Worm (Caenorhabditis elegans) whole organism, early embryonic: ENCODE data around the gene kin-24.

ENCODE experiments used
- aly-1 ChIP-seq: sonication (generic microtip); optimal IDR thresholded peaks from 2 replicates; lab custom pipeline; 2016; ENCODE audit warnings: missing genetic modification characterization, missing compliant biosample characterization
- ama-1 ChIP-seq: fragments of 150-350 bp; optimal IDR thresholded peaks from 2 replicates; lab custom pipeline; 2014
- flt-1 ChIP-seq: fragments of 200-800 bp; sonication (Bioruptor generic); IDR thresholded peaks from 2 replicates; pipeline ENCODE4 v1.3.6; 2022; ENCODE audit warnings: missing genetic modification characterization, missing compliant biosample characterization
- hnd-1 ChIP-seq: sonication (generic microtip); optimal IDR thresholded peaks from 2 replicates; lab custom pipeline; 2016; ENCODE audit warnings: missing genetic modification characterization, missing compliant biosample characterization

DNA sequence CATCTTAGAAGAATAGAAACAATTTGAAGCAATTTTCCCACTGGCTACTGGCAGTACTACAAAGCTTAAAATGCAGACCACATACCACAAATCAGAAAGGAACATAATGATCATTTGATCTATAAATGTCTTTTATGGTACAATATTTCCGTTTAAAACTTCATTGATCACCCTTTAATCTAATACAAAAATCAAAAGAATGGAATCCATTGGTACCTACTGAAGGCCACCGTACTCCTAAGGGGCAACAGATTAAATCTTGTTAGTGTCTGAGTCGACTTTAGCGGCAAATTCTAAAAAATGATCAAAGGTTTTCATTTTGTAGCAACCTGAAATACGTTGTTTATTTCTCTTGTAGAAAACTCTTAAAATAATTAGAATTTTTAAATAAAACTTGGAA, 31.3 kb upstream of the kin-24 start:
- TF ChIP-seq flt-1 (GFP tag; lab: Robert Waterston, UW) (no peak), aly-1 (tag; lab: Kevin White, UChicago) (no peak), ama-1 (lab: Kevin White, UChicago) (no peak), hnd-1 (no peak)
